Fruit fly (Drosophila melanogaster): Measurements from ENCODE around the gene Top2.

The Top2 gene

DNA sequence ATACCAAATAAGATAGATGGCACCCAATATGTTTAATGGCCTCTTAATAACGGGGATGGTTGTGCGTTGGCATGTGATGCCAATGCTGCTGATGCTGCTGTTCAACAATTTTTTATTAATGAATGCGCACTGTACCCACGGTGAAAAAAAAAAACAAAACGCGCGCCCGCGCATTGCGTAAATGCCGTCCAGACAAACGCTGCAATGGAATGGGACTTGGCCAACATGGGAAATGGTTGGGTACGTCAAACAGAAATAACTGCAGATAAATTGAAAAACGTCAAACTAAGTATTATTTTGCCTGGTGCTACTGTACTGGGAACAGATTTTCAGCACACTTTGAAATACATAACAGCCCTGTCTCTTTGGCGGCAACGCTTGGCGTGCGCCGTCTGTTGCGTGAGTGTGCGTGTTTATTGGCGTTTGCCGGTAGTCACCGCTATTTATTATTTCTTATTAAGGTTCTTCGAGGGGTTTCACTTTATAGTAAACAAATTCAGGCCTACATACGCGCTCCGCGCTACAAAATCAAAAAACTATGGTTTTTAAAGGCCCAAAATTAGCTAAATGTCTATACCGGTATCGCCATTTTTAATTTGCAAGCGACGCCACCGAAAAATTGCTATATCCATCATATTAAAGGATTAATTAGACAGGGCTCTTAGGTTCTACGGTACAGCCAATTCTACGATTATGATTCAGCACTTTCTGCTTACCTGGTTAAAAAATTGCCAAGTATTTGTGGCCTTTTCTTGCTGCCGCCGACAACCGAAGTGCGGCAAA is 564 bp downstream of the Top2 start (continued):
- TF ChIP-seq CHES-1-like (GFP tag; optimal IDR thresholded peaks at IDR 0.05) (peak; percentile 16), Abd-B (GFP tag; optimal IDR thresholded peaks at IDR 0.05) (no peak), ro (GFP tag; IDR thresholded peaks at IDR 0.05) (no peak), CG18764 (GFP tag; optimal IDR thresholded peaks at IDR 0.05) (no peak), CG10959 (GFP tag; IDR thresholded peaks at IDR 0.05) (no peak), pum (GFP tag; optimal IDR thresholded peaks at IDR 0.05) (no peak), slp2 (GFP tag; optimal IDR thresholded peaks at IDR 0.05) (no peak), CG13123 (GFP tag; optimal IDR thresholded peaks at IDR 0.05) (no peak), CG1647 (GFP tag; optimal IDR thresholded peaks at IDR 0.05) (no peak), CG17912 (GFP tag; optimal IDR thresholded peaks at IDR 0.05) (no peak), CG4707 (GFP tag; optimal IDR thresholded peaks at IDR 0.05) (no peak), CG17612 (GFP tag; IDR thresholded peaks at IDR 0.05) (no peak), CG3281 (GFP tag; optimal IDR thresholded peaks at IDR 0.05) (peak; percentile 99), ash1 (GFP tag; optimal IDR thresholded peaks at IDR 0.05) (no peak), CG10147 (GFP tag; optimal IDR thresholded peaks at IDR 0.05) (no peak), p53 (GFP tag; optimal IDR thresholded peaks at IDR 0.05) (peak; percentile 8), pan (optimal IDR thresholded peaks at IDR 0.05) (no peak), pan (GFP tag; optimal IDR thresholded peaks at IDR 0.05 in 1 of 2, IDR thresholded peaks at IDR 0.05 in 1 of 2) (peak in 1 of 2 experiments; percentile 26), Deaf1 (tag; optimal IDR thresholded peaks at IDR 0.05) (no peak), CrebB (tag; optimal IDR thresholded peaks at IDR 0.05) (no peak), CG4360 (GFP tag; IDR thresholded peaks at IDR 0.05) (no peak), sima (GFP tag; optimal IDR thresholded peaks at IDR 0.05) (no peak), CG31388 (GFP tag; optimal IDR thresholded peaks at IDR 0.05) (no peak), Jarid2 (GFP tag; optimal IDR thresholded peaks at IDR 0.05) (no peak), cg (GFP tag; optimal IDR thresholded peaks at IDR 0.05) (peak; percentile 85), ftz-f1 (GFP tag; optimal IDR thresholded peaks at IDR 0.05) (no peak), CG33557 (GFP tag; optimal IDR thresholded peaks at IDR 0.05) (no peak), bowl (GFP tag; IDR thresholded peaks at IDR 0.05) (no peak), fu2 (GFP tag; optimal IDR thresholded peaks at IDR 0.05) (no peak), slbo (GFP tag; IDR thresholded peaks at IDR 0.05) (peak; percentile 60), crc (GFP tag; optimal IDR thresholded peaks at IDR 0.05) (no peak), HmgD (GFP tag; optimal IDR thresholded peaks at IDR 0.05) (no peak), gt (GFP tag; IDR thresholded peaks at IDR 0.05) (no peak), Adf1 (GFP tag; IDR thresholded peaks at IDR 0.05) (peak; percentile 66; the same call in 1 of the 2 replicates), sens (GFP tag) (peak; percentile 74), org-1 (GFP tag; optimal IDR thresholded peaks at IDR 0.05) (no peak), MBD-R2 (GFP tag; IDR thresholded peaks at IDR 0.05) (peak; percentile 63), nom (GFP tag; optimal IDR thresholded peaks at IDR 0.05) (no peak), Nf-YC (tag; optimal IDR thresholded peaks at IDR 0.05) (no peak), kah (GFP tag; optimal IDR thresholded peaks at IDR 0.05) (no peak), Dll (GFP tag; IDR thresholded peaks at IDR 0.05; ENCODE audit: partially characterized antibody) (no peak; the same call in 3 of the 4 replicates), cas (GFP tag; IDR thresholded peaks at IDR 0.05) (no peak), peb (GFP tag; IDR thresholded peaks at IDR 0.05) (no peak), CG17186 (GFP tag; optimal IDR thresholded peaks at IDR 0.05) (no peak), CG3847 (GFP tag; IDR thresholded peaks at IDR 0.05) (no peak), CG13775 (GFP tag; optimal IDR thresholded peaks at IDR 0.05) (no peak), CG6791 (GFP tag; IDR thresholded peaks at IDR 0.05; ENCODE audit: partially characterized antibody) (peak; percentile 40; the same call in 1 of the 3 replicates), CG3995 (GFP tag; optimal IDR thresholded peaks at IDR 0.05) (no peak), Med (GFP tag) (peak; percentile 63), croc (GFP tag; conservative IDR thresholded peaks at IDR 0.05) (no peak), lola (GFP tag; optimal IDR thresholded peaks at IDR 0.05) (no peak)

Measured in whole organism, embryonic.